In genomic region chrV:14855626-14856025, ce11 we compare ENCODE assay signal across 5 worm cellular contexts.
TF ChIP-seq lines count a peak whose summit lies in the region.

No protein-coding gene starts in this region.

TF ChIP-seq in whole organism, L1 larva, 84 proteins besides CTCF, POLR2A, EP300 and RAD21 (continues in another document):
- TF ChIP-seq ces-1 (GFP tag; optimal IDR thresholded peaks at IDR 0.05; lab: Kevin White, UChicago) (no peak), nhr-90 (tag; optimal IDR thresholded peaks at IDR 0.05; lab: Kevin White, UChicago; ENCODE audit: poor library complexity) (peak; percentile 55), aha-1 (tag; optimal IDR thresholded peaks at IDR 0.05; lab: Kevin White, UChicago) (no peak), nhr-19 (GFP tag; conservative IDR thresholded peaks at IDR 0.05; lab: Robert Waterston, UW) (peak; percentile 47), aly-2 (tag; optimal IDR thresholded peaks at IDR 0.05; lab: Kevin White, UChicago) (no peak), zip-4 (GFP tag; optimal IDR thresholded peaks at IDR 0.05; lab: Kevin White, UChicago) (peak; percentile 1), hlh-4 (tag; optimal IDR thresholded peaks at IDR 0.05; lab: Kevin White, UChicago) (no peak), xbp-1 (tag; optimal IDR thresholded peaks at IDR 0.05; lab: Kevin White, UChicago) (no peak), rnt-1 (tag; optimal IDR thresholded peaks at IDR 0.05; lab: Kevin White, UChicago) (peak; percentile 63), pax-3 (tag; optimal IDR thresholded peaks at IDR 0.05; lab: Kevin White, UChicago) (peak; percentile 42), ceh-82 (tag; optimal IDR thresholded peaks at IDR 0.05; lab: Kevin White, UChicago) (no peak), pag-3 (tag; optimal IDR thresholded peaks at IDR 0.05; lab: Kevin White, UChicago; ENCODE audit: borderline replicate concordance, insufficient read depth) (no peak), unc-130 (tag; optimal IDR thresholded peaks at IDR 0.05; lab: Kevin White, UChicago) (peak; percentile 47), lin-35 (GFP tag; optimal IDR thresholded peaks at IDR 0.05; lab: Kevin White, UChicago) (peak in 1 of 2 experiments; percentile 51), efl-1 (optimal IDR thresholded peaks at IDR 0.05; lab: Kevin White, UChicago) (peak; percentile 0 to 13), efl-1 (GFP tag; optimal IDR thresholded peaks at IDR 0.05 in 1 of 2; lab: Kevin White, UChicago) (peak in 1 of 2 experiments; percentile 51), tbx-2 (tag; optimal IDR thresholded peaks at IDR 0.05; lab: Kevin White, UChicago) (no peak), snpc-4 (tag; optimal IDR thresholded peaks at IDR 0.05; lab: Kevin White, UChicago) (peak; percentile 11)

TF ChIP-seq in whole organism, L3 larva, 47 proteins besides CTCF, POLR2A, EP300 and RAD21:
- TF ChIP-seq pqm-1 (tag; optimal IDR thresholded peaks at IDR 0.05; lab: Kevin White, UChicago) = peak; percentile 6
- no peak for TF ChIP-seq elt-1 (tag; optimal IDR thresholded peaks at IDR 0.05; lab: Kevin White, UChicago)
- peak; percentile 20 for TF ChIP-seq elt-2 (tag; optimal IDR thresholded peaks at IDR 0.05; lab: Kevin White, UChicago)
- peak; percentile 50 for TF ChIP-seq nhr-43 (tag; optimal IDR thresholded peaks at IDR 0.05; lab: Kevin White, UChicago; ENCODE audit: poor library complexity, severe bottlenecking)
- TF ChIP-seq lin-39 (tag; optimal IDR thresholded peaks at IDR 0.05; lab: Kevin White, UChicago) = peak; percentile 28
- TF ChIP-seq snpc-4 (tag; optimal IDR thresholded peaks at IDR 0.05; lab: Kevin White, UChicago) = peak; percentile 10

TF ChIP-seq in whole organism, early embryonic, 17 proteins besides CTCF, POLR2A, EP300 and RAD21:
- peak; percentile 24 for TF ChIP-seq aly-1 (tag; optimal IDR thresholded peaks at IDR 0.05; lab: Kevin White, UChicago)
- TF ChIP-seq flt-1 (GFP tag; IDR thresholded peaks at IDR 0.05; lab: Robert Waterston, UW) = peak; percentile 86
- TF ChIP-seq ets-7 (tag; optimal IDR thresholded peaks at IDR 0.05; lab: Kevin White, UChicago) = no peak
- TF ChIP-seq hmbx-1 (tag; optimal IDR thresholded peaks at IDR 0.05; lab: Kevin White, UChicago) = peak; percentile 39
- TF ChIP-seq F13C5.2 (tag; optimal IDR thresholded peaks at IDR 0.05; lab: Kevin White, UChicago) = peak; percentile 56
- TF ChIP-seq B0310.2 (tag; optimal IDR thresholded peaks at IDR 0.05; lab: Kevin White, UChicago) = peak; percentile 38
- peak; percentile 62 for TF ChIP-seq ceh-13 (GFP tag; optimal IDR thresholded peaks at IDR 0.05; lab: Kevin White, UChicago)
- no peak for TF ChIP-seq ama-1 (optimal IDR thresholded peaks at IDR 0.05; lab: Kevin White, UChicago)
- peak; percentile 27 for TF ChIP-seq tra-4 (tag; optimal IDR thresholded peaks at IDR 0.05; lab: Kevin White, UChicago)
- peak; percentile 32 for TF ChIP-seq hnd-1 (tag; optimal IDR thresholded peaks at IDR 0.05; lab: Kevin White, UChicago)
- peak; percentile 72 for TF ChIP-seq hmg-4 (GFP tag; optimal IDR thresholded peaks at IDR 0.05; lab: Kevin White, UChicago)
- TF ChIP-seq sea-1 (GFP tag; conservative IDR thresholded peaks at IDR 0.05; lab: Robert Waterston, UW) = peak; percentile 72
- TF ChIP-seq tbx-37 (GFP tag; conservative IDR thresholded peaks at IDR 0.05; lab: Robert Waterston, UW) = peak; percentile 56
- TF ChIP-seq tbx-11 (GFP tag; IDR thresholded peaks at IDR 0.05; lab: Robert Waterston, UW) = peak; percentile 72
- peak; percentile 87 for TF ChIP-seq scrt-1 (GFP tag; IDR thresholded peaks at IDR 0.05; lab: Robert Waterston, UW)
- peak; percentile 86 for TF ChIP-seq pes-1 (GFP tag; IDR thresholded peaks at IDR 0.05; lab: Robert Waterston, UW)
- TF ChIP-seq ceh-36 (tag; optimal IDR thresholded peaks at IDR 0.05; lab: Kevin White, UChicago) = peak; percentile 65

TF ChIP-seq in whole organism, midembryonic, 9 proteins besides CTCF, POLR2A, EP300 and RAD21:
- TF ChIP-seq flt-1 (GFP tag; IDR thresholded peaks at IDR 0.05; lab: Robert Waterston, UW) = no peak; the same call in none of the 2 replicates
- peak; percentile 84 for TF ChIP-seq tab-1 (GFP tag; IDR thresholded peaks at IDR 0.05; lab: Robert Waterston, UW)
- TF ChIP-seq cog-1 (tag; optimal IDR thresholded peaks at IDR 0.05; lab: Kevin White, UChicago) = no peak
- TF ChIP-seq T22C8.4 (GFP tag; IDR thresholded peaks at IDR 0.05; lab: Robert Waterston, UW) = peak; percentile 62; the same call in 1 of the 2 replicates
- peak; percentile 78; the same call in 1 of the 2 replicates for TF ChIP-seq ztf-23 (GFP tag; IDR thresholded peaks at IDR 0.05; lab: Robert Waterston, UW)
- TF ChIP-seq med-1 (GFP tag; optimal IDR thresholded peaks at IDR 0.05; lab: Kevin White, UChicago; ENCODE audit: insufficient read depth) = peak; percentile 44
- peak; percentile 46; the same call in 1 of the 2 replicates for TF ChIP-seq klf-2 (GFP tag; conservative IDR thresholded peaks at IDR 0.05; lab: Robert Waterston, UW)
- no peak for TF ChIP-seq ztf-29 (GFP tag; IDR thresholded peaks at IDR 0.05; lab: Robert Waterston, UW)
- peak; percentile 80 for TF ChIP-seq ref-1 (GFP tag; conservative IDR thresholded peaks at IDR 0.05; lab: Robert Waterston, UW)
TF ChIP-seq in whole organism, midembryonic: peak in this region for 6.

TF ChIP-seq in whole organism, young adult, 124 proteins besides CTCF, POLR2A, EP300 and RAD21 (continues in another document):
- TF ChIP-seq nhr-120 (GFP tag; IDR thresholded peaks at IDR 0.05; lab: Robert Waterston, UW) (no peak), ztf-25 (GFP tag; IDR thresholded peaks at IDR 0.05; lab: Robert Waterston, UW) (0 out of 2 replicates have a peak, but pooled peaks have one; percentile 54), sptf-2 (GFP tag; optimal IDR thresholded peaks at IDR 0.05; lab: Kevin White, UChicago) (no peak), ztf-18 (tag; optimal IDR thresholded peaks at IDR 0.05; lab: Kevin White, UChicago) (peak; percentile 3), ceh-58 (GFP tag; IDR thresholded peaks at IDR 0.05; lab: Robert Waterston, UW) (0 out of 2 replicates have a peak, but pooled peaks have one; percentile 57), F55B11.4 (tag; optimal IDR thresholded peaks at IDR 0.05; lab: Kevin White, UChicago; ENCODE audit: borderline replicate concordance, insufficient read depth) (no peak), ama-1 (optimal IDR thresholded peaks at IDR 0.05; lab: Kevin White, UChicago) (no peak), ama-1 (GFP tag; optimal IDR thresholded peaks at IDR 0.05; lab: Kevin White, UChicago) (no peak), repo-1 (tag; optimal IDR thresholded peaks at IDR 0.05; lab: Kevin White, UChicago) (no peak), B0019.2 (GFP tag; conservative IDR thresholded peaks at IDR 0.05; lab: Robert Waterston, UW) (no peak), T07F8.4 (tag; optimal IDR thresholded peaks at IDR 0.05; lab: Kevin White, UChicago) (peak; percentile 31), D2030.7 (GFP tag; IDR thresholded peaks at IDR 0.05; lab: Robert Waterston, UW) (peak; percentile 48; the same call in 1 of the 2 replicates), F33H1.4 (GFP tag; IDR thresholded peaks at IDR 0.05; lab: Robert Waterston, UW) (peak; percentile 17; the same call in 1 of the 2 replicates), let-607 (tag; optimal IDR thresholded peaks at IDR 0.05; lab: Kevin White, UChicago) (no peak), aptf-3 (GFP tag; IDR thresholded peaks at IDR 0.05; lab: Robert Waterston, UW) (no peak), F52B5.7 (tag; optimal IDR thresholded peaks at IDR 0.05; lab: Kevin White, UChicago) (peak; percentile 47), ceh-100 (GFP tag; IDR thresholded peaks at IDR 0.05; lab: Robert Waterston, UW) (no peak), rcor-1 (GFP tag; IDR thresholded peaks at IDR 0.05; lab: Robert Waterston, UW) (no peak; the same call in 1 of the 2 replicates), hlh-12 (tag; optimal IDR thresholded peaks at IDR 0.05; lab: Kevin White, UChicago) (no peak), K11D2.4 (GFP tag; IDR thresholded peaks at IDR 0.05; lab: Robert Waterston, UW) (no peak), dox-1 (GFP tag; IDR thresholded peaks at IDR 0.05; lab: Robert Waterston, UW) (no peak), fkh-3 (tag; optimal IDR thresholded peaks at IDR 0.05; lab: Kevin White, UChicago) (no peak), nhr-90 (tag; optimal IDR thresholded peaks at IDR 0.05; lab: Kevin White, UChicago) (peak; percentile 67), nfyb-1 (GFP tag; IDR thresholded peaks at IDR 0.05; lab: Robert Waterston, UW) (peak; percentile 38; the same call in 1 of the 2 replicates), cebp-1 (GFP tag; IDR thresholded peaks at IDR 0.05; lab: Robert Waterston, UW) (no peak), cebp-1 (tag; optimal IDR thresholded peaks at IDR 0.05; lab: Kevin White, UChicago) (no peak), F37B4.10 (GFP tag; IDR thresholded peaks at IDR 0.05; lab: Robert Waterston, UW) (no peak), let-526 (GFP tag; IDR thresholded peaks at IDR 0.05; lab: Robert Waterston, UW) (no peak), lin-26 (GFP tag; IDR thresholded peaks at IDR 0.05; lab: Robert Waterston, UW) (peak; percentile 82), Y56A3A.18 (GFP tag; IDR thresholded peaks at IDR 0.05; lab: Robert Waterston, UW) (0 out of 2 replicates have a peak, but pooled peaks have one; percentile 68), chd-7 (tag; optimal IDR thresholded peaks at IDR 0.05; lab: Kevin White, UChicago) (peak; percentile 39), nfya-1 (tag; optimal IDR thresholded peaks at IDR 0.05; lab: Kevin White, UChicago; ENCODE audit: borderline replicate concordance, insufficient read depth) (no peak), mcd-1 (GFP tag; IDR thresholded peaks at IDR 0.05; lab: Robert Waterston, UW) (no peak; the same call in 1 of the 2 replicates), lir-1 (GFP tag; conservative IDR thresholded peaks at IDR 0.05; lab: Robert Waterston, UW) (no peak), ets-4 (GFP tag; optimal IDR thresholded peaks at IDR 0.05; lab: Kevin White, UChicago) (no peak), nhr-179 (tag; optimal IDR thresholded peaks at IDR 0.05; lab: Kevin White, UChicago) (no peak), hmg-1.2 (GFP tag; IDR thresholded peaks at IDR 0.05; lab: Robert Waterston, UW) (peak; percentile 68), somi-1 (GFP tag; optimal IDR thresholded peaks at IDR 0.05; lab: Kevin White, UChicago) (no peak), efl-1 (GFP tag; optimal IDR thresholded peaks at IDR 0.05; lab: Kevin White, UChicago) (no peak), rec-8 (tag; optimal IDR thresholded peaks at IDR 0.05; lab: Kevin White, UChicago) (peak in 1 of 2 experiments; percentile 67), atf-7 (tag; optimal IDR thresholded peaks at IDR 0.05; lab: Kevin White, UChicago) (no peak), B0261.1 (tag; optimal IDR thresholded peaks at IDR 0.05; lab: Kevin White, UChicago) (peak; percentile 87), unc-130 (GFP tag; optimal IDR thresholded peaks at IDR 0.05; lab: Kevin White, UChicago) (no peak), ceh-27 (GFP tag; optimal IDR thresholded peaks at IDR 0.05; lab: Kevin White, UChicago) (peak; percentile 3), Y53F4B.3 (GFP tag; IDR thresholded peaks at IDR 0.05; lab: Robert Waterston, UW) (no peak)

Comparison
In these comparisons a context has a peak if more than half of its experiments do, and no peak if none do; other contexts are left out.
1. Of the 8 proteins assayed by ChIP-seq in both whole organism, young adult and whole organism, L1 larva: peak only in whole organism, young adult: none; only in whole organism, L1 larva: efl-1 and unc-130; in both: nhr-90 and snpc-4; in neither: 2; mixed calls (peak in some experiments, not most) for 2.